Worm (Caenorhabditis elegans): ENCODE data around the gene oct-2.

oct-2 gene

DNA sequence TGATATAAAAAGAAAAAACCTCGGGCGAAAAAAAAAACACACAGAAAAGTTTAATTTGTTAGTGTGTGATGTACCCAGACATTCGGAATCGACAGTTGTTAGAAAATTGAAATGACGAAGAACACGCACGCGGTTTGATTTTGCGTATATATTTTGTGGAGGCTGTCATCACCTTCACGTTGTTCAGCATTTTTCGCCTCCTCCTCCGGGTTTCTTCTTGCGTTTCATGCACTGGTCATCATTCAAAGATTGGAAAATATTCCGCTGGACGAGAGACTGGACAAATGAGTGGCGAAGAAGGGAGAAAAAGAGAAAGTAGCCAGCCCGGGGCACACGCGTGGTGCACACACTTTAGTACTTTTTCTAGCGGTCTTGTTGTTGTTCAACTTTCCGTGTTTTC is 1.4 kb upstream of the oct-2 start:
- TF ChIP-seq lin-15B (tag; optimal IDR thresholded peaks at IDR 0.05) (no peak), ztf-7 (tag; optimal IDR thresholded peaks at IDR 0.05) (no peak), hif-1 (tag; optimal IDR thresholded peaks at IDR 0.05) (peak in 1 of 2 experiments; percentile 16), pha-4 (GFP tag; IDR thresholded peaks at IDR 0.05) (no peak), pha-4 (tag; optimal IDR thresholded peaks at IDR 0.05) (no peak), Y5F2A.4 (GFP tag; optimal IDR thresholded peaks at IDR 0.05) (no peak), spr-3 (GFP tag; optimal IDR thresholded peaks at IDR 0.05) (no peak), ces-1 (GFP tag; optimal IDR thresholded peaks at IDR 0.05) (no peak), egl-27 (tag; optimal IDR thresholded peaks at IDR 0.05) (no peak), zip-2 (tag; optimal IDR thresholded peaks at IDR 0.05) (no peak), pqm-1 (tag; optimal IDR thresholded peaks at IDR 0.05) (no peak), lin-1 (GFP tag; IDR thresholded peaks at IDR 0.05) (no peak), unc-39 (tag; optimal IDR thresholded peaks at IDR 0.05) (no peak), T20F7.1 (GFP tag; optimal IDR thresholded peaks at IDR 0.05) (no peak), daf-16 (GFP tag; optimal IDR thresholded peaks at IDR 0.05) (peak in 1 of 2 experiments; percentile 47), daf-16 (tag; optimal IDR thresholded peaks at IDR 0.05) (peak; percentile 17), fkh-10 (GFP tag; optimal IDR thresholded peaks at IDR 0.05) (no peak), ZK337.2 (GFP tag; IDR thresholded peaks at IDR 0.05) (no peak), lim-7 (GFP tag; IDR thresholded peaks at IDR 0.05) (no peak), mes-2 (tag; optimal IDR thresholded peaks at IDR 0.05; ENCODE audit: poor library complexity, severe bottlenecking) (no peak), hlh-30 (tag; optimal IDR thresholded peaks at IDR 0.05; ENCODE audit: insufficient read depth) (peak; percentile 48), nhr-11 (tag; optimal IDR thresholded peaks at IDR 0.05) (peak; percentile 33), unc-130 (GFP tag; optimal IDR thresholded peaks at IDR 0.05) (no peak), skn-1 (tag; optimal IDR thresholded peaks at IDR 0.05) (no peak), mxl-3 (GFP tag; optimal IDR thresholded peaks at IDR 0.05) (peak; percentile 54), nhr-76 (tag; optimal IDR thresholded peaks at IDR 0.05) (no peak), F10B5.3 (tag; optimal IDR thresholded peaks at IDR 0.05) (no peak), lin-13 (GFP tag; optimal IDR thresholded peaks at IDR 0.05) (no peak), unc-62 (GFP tag; optimal IDR thresholded peaks at IDR 0.05 in 1 of 2) (peak in 1 of 2 experiments; percentile 98), unc-62 (tag; optimal IDR thresholded peaks at IDR 0.05) (no peak), D1046.2 (GFP tag; IDR thresholded peaks at IDR 0.05) (no peak), F37D6.2 (tag; optimal IDR thresholded peaks at IDR 0.05) (no peak), hlh-11 (tag; optimal IDR thresholded peaks at IDR 0.05) (peak; percentile 42), zag-1 (tag; optimal IDR thresholded peaks at IDR 0.05) (no peak), duxl-1 (tag; optimal IDR thresholded peaks at IDR 0.05; ENCODE audit: poor library complexity) (no peak), sdz-12 (GFP tag; optimal IDR thresholded peaks at IDR 0.05) (no peak), set-16 (GFP tag; IDR thresholded peaks at IDR 0.05) (no peak), zip-11 (GFP tag; IDR thresholded peaks at IDR 0.05) (no peak), zfp-2 (tag; optimal IDR thresholded peaks at IDR 0.05) (no peak), nhr-77 (tag; optimal IDR thresholded peaks at IDR 0.05) (no peak), nhr-111 (GFP tag; optimal IDR thresholded peaks at IDR 0.05) (no peak), Y48G9A.11 (GFP tag; IDR thresholded peaks at IDR 0.05) (no peak), zfp-3 (GFP tag; conservative IDR thresholded peaks at IDR 0.05) (no peak), daf-12 (tag; optimal IDR thresholded peaks at IDR 0.05) (no peak), aha-1 (tag) (no peak), nhr-48 (tag; optimal IDR thresholded peaks at IDR 0.05) (no peak), ceh-62 (tag; optimal IDR thresholded peaks at IDR 0.05) (no peak), attf-4 (tag; optimal IDR thresholded peaks at IDR 0.05) (no peak), lsy-2 (tag; optimal IDR thresholded peaks at IDR 0.05) (no peak), ceh-44 (GFP tag; IDR thresholded peaks at IDR 0.05) (no peak), tra-1 (GFP tag; IDR thresholded peaks at IDR 0.05) (no peak), dmd-6 (GFP tag; IDR thresholded peaks at IDR 0.05) (no peak), snpc-1.2 (GFP tag; IDR thresholded peaks at IDR 0.05) (no peak), F26F4.8 (GFP tag; conservative IDR thresholded peaks at IDR 0.05) (no peak)

Measured in whole organism, L4 larva.